Fruit fly (Drosophila melanogaster) whole organism, pupa: ENCODE data around the gene CG33934.

Experiments
- CG10348 ChIP-seq: fragments of 200-800 bp; sonication (Bioruptor generic); IDR thresholded peaks from 2 replicates; pipeline ENCODE4 v1.3.6; 2022; ENCODE audit warnings: missing biosample characterization, missing genetic modification characterization
- CG15710 ChIP-seq: fragments of 200-800 bp; sonication (Bioruptor generic); optimal IDR thresholded peaks from 2 replicates; lab custom pipeline; 2018; ENCODE audit warnings: missing biosample characterization, mild to moderate bottlenecking, missing genetic modification characterization, moderate library complexity
- CG17806 ChIP-seq: fragments of 200-800 bp; sonication (Bioruptor generic); optimal IDR thresholded peaks from 2 replicates; lab custom pipeline; 2018; ENCODE audit warnings: missing biosample characterization, mild to moderate bottlenecking, missing genetic modification characterization, moderate library complexity
- CG4496 ChIP-seq: fragments of 200-800 bp; sonication (Bioruptor generic); IDR thresholded peaks from 3 replicates; pipeline ENCODE4 v1.3.6; 2022; ENCODE audit warnings: missing biosample characterization, missing genetic modification characterization
- Pif1B ChIP-seq: fragments of 200-800 bp; sonication (Bioruptor generic); optimal IDR thresholded peaks from 3 replicates; lab custom pipeline; 2016; ENCODE audit warnings: missing biosample characterization, missing genetic modification characterization
- fd96Ca ChIP-seq: fragments of 200-800 bp; sonication (Bioruptor generic); IDR thresholded peaks from 3 replicates; pipeline ENCODE4 v1.3.6; 2022; ENCODE audit warnings: missing biosample characterization, missing genetic modification characterization
- gl ChIP-seq: fragments of 200-800 bp; sonication (Bioruptor generic); optimal IDR thresholded peaks from 2 replicates; lab custom pipeline; 2018; ENCODE audit warnings: missing biosample characterization, mild to moderate bottlenecking, missing genetic modification characterization
- rn ChIP-seq: fragments of 200-800 bp; sonication (Bioruptor generic); IDR thresholded peaks from 2 replicates; pipeline ENCODE4 v1.3.6; 2022; ENCODE audit warnings: missing biosample characterization, missing genetic modification characterization

DNA sequence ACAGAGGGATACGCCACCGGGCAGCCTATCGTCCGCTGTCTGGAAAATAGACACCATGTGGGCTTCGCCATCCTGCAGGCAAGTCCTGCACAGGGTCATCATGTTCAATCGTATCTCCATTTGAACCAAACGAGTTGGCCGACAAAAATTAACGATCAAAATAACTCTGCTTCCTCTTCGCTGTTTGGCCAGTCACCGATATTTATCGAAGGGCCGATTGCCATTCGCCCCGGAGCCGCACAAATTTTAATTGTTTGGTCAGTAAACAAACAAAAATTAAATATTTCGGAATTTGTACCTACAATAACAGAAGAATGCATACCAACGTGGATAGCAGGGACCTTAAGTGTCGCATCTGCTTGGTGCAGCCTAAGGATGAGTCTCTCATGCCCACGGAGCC, 14.7 kb upstream of the CG33934 start, which contains the start of the genes CG4424 and CG4854:
- TF ChIP-seq gl (tag; lab: Kevin White, UChicago) (no peak), CG17806 (no peak), CG15710 (tag; lab: Kevin White, UChicago) (no peak), fd96Ca (GFP tag; lab: Robert Waterston, UW) (no peak), rn (GFP tag; lab: Robert Waterston, UW) (no peak), CG10348 (GFP tag; lab: Robert Waterston, UW) (no peak), Pif1B (GFP tag; lab: Kevin White, UChicago) (no peak), CG4496 (GFP tag; lab: Robert Waterston, UW) (no peak)
